Worm (Caenorhabditis elegans) whole organism, late embryonic: Measurements from ENCODE around the gene C26D10.3.

ENCODE experiments used
- C38D4.7 ChIP-seq: fragments of 200-800 bp; sonication (Bioruptor generic); optimal IDR thresholded peaks from 2 replicates; lab custom pipeline; 2018; ENCODE audit warnings: mild to moderate bottlenecking, missing genetic modification characterization, moderate library complexity, missing compliant biosample characterization
- T23F11.4 ChIP-seq: fragments of 200-800 bp; sonication (Bioruptor generic); optimal IDR thresholded peaks from 2 replicates; lab custom pipeline; 2018; ENCODE audit warnings: mild to moderate bottlenecking, missing genetic modification characterization, missing compliant biosample characterization
- Y22D7AL.16 ChIP-seq: sonication (generic microtip); optimal IDR thresholded peaks from 2 replicates; lab custom pipeline; 2016; ENCODE audit warnings: missing genetic modification characterization, missing compliant biosample characterization
- ahr-1 ChIP-seq: sonication (generic microtip); optimal IDR thresholded peaks from 2 replicates; lab custom pipeline; 2016; ENCODE audit warnings: missing genetic modification characterization, missing compliant biosample characterization
- ama-1 ChIP-seq: fragments of 150-350 bp; optimal IDR thresholded peaks from 2 replicates; lab custom pipeline; 2014
- ceh-14 ChIP-seq: sonication (generic microtip); optimal IDR thresholded peaks from 2 replicates; lab custom pipeline; 2016; ENCODE audit warnings: missing genotype, missing genetic modification characterization, missing compliant biosample characterization
- ceh-18 ChIP-seq: sonication (generic microtip); optimal IDR thresholded peaks from 2 replicates; lab custom pipeline; 2016; ENCODE audit warnings: missing genetic modification characterization, missing compliant biosample characterization
- ceh-2 ChIP-seq: sonication (generic microtip); optimal IDR thresholded peaks from 2 replicates; lab custom pipeline; 2016; ENCODE audit warnings: missing genotype, missing genetic modification characterization, missing compliant biosample characterization
- ceh-22 ChIP-seq: sonication (generic microtip); optimal IDR thresholded peaks from 2 replicates; lab custom pipeline; 2017; ENCODE audit warnings: missing biosample characterization, missing genetic modification characterization
- ceh-30 ChIP-seq: fragments of 150-350 bp; optimal IDR thresholded peaks from 2 replicates; lab custom pipeline; 2014; ENCODE audit warnings: missing biosample characterization, missing genetic modification characterization
- ceh-31 ChIP-seq: sonication (generic microtip); optimal IDR thresholded peaks from 2 replicates; lab custom pipeline; 2016; ENCODE audit warnings: missing genetic modification characterization, missing compliant biosample characterization
- ceh-34 ChIP-seq: sonication (generic microtip); optimal IDR thresholded peaks from 2 replicates; lab custom pipeline; 2016; ENCODE audit warnings: mild to moderate bottlenecking, missing genetic modification characterization, missing compliant biosample characterization
- ceh-45 ChIP-seq: fragments of 200-800 bp; sonication (Bioruptor generic); IDR thresholded peaks from 2 replicates; pipeline ENCODE4 v1.3.6; 2022; ENCODE audit warnings: missing genetic modification reagents, missing genetic modification characterization, missing compliant biosample characterization
- ceh-48 ChIP-seq: sonication (generic microtip); optimal IDR thresholded peaks from 2 replicates; lab custom pipeline; 2016; ENCODE audit warnings: missing genetic modification characterization, inconsistent platforms, missing compliant biosample characterization
- ceh-6 ChIP-seq: fragments of 200-800 bp; sonication (Bioruptor generic); optimal IDR thresholded peaks from 2 replicates; lab custom pipeline; 2018; ENCODE audit warnings: mild to moderate bottlenecking, missing genetic modification characterization, missing compliant biosample characterization
- dmd-4 ChIP-seq: sonication (generic microtip); optimal IDR thresholded peaks from 2 replicates; lab custom pipeline; 2016; ENCODE audit warnings: borderline replicate concordance, missing genetic modification characterization, missing compliant biosample characterization
- dve-1 ChIP-seq: sonication (generic microtip); optimal IDR thresholded peaks from 2 replicates; lab custom pipeline; 2017; ENCODE audit warnings: antibody characterized with exemption, mild to moderate bottlenecking, missing genetic modification characterization, missing compliant biosample characterization
- elt-2 ChIP-seq: sonication (generic microtip); optimal IDR thresholded peaks from 2 replicates; lab custom pipeline; 2016; ENCODE audit warnings: missing genetic modification reagents, missing genetic modification characterization, missing compliant biosample characterization
- elt-4 ChIP-seq: sonication (generic microtip); optimal IDR thresholded peaks from 2 replicates; lab custom pipeline; 2016; ENCODE audit warnings: missing genetic modification characterization, missing compliant biosample characterization
- ets-4 ChIP-seq: sonication (generic microtip); optimal IDR thresholded peaks from 2 replicates; lab custom pipeline; 2016; ENCODE audit warnings: missing genetic modification characterization, missing compliant biosample characterization
- eyg-1 ChIP-seq: sonication (generic microtip); optimal IDR thresholded peaks from 2 replicates; lab custom pipeline; 2016; ENCODE audit warnings: missing genotype, missing genetic modification characterization, missing compliant biosample characterization
- fax-1 ChIP-seq: sonication (generic microtip); optimal IDR thresholded peaks from 2 replicates; lab custom pipeline; 2016; ENCODE audit warnings: missing genotype, missing genetic modification characterization, missing compliant biosample characterization
- fkh-10 ChIP-seq: fragments of 150-350 bp; optimal IDR thresholded peaks from 2 replicates; lab custom pipeline; 2014; ENCODE audit warnings: missing biosample characterization, missing genetic modification reagents, missing genetic modification characterization
- gmeb-2 ChIP-seq: sonication (generic microtip); optimal IDR thresholded peaks from 2 replicates; lab custom pipeline; 2016; ENCODE audit warnings: missing genetic modification characterization, inconsistent platforms, missing compliant biosample characterization
- hlh-15 ChIP-seq: sonication (generic microtip); optimal IDR thresholded peaks from 2 replicates; lab custom pipeline; 2016; ENCODE audit warnings: missing genetic modification characterization, missing compliant biosample characterization
- hlh-6 ChIP-seq: sonication (generic microtip); optimal IDR thresholded peaks from 2 replicates; lab custom pipeline; 2016; ENCODE audit warnings: missing genotype, missing genetic modification characterization, missing compliant biosample characterization
- hlh-8 ChIP-seq: sonication (generic microtip); optimal IDR thresholded peaks from 2 replicates; lab custom pipeline; 2016; ENCODE audit warnings: missing genotype, missing genetic modification characterization, missing compliant biosample characterization
- lin-11 ChIP-seq: fragments of 200-800 bp; sonication (Bioruptor generic); optimal IDR thresholded peaks from 2 replicates; lab custom pipeline; 2018; ENCODE audit warnings: mild to moderate bottlenecking, missing genetic modification characterization, missing compliant biosample characterization
- madf-2 ChIP-seq: sonication (generic microtip); optimal IDR thresholded peaks from 2 replicates; lab custom pipeline; 2017; ENCODE audit warnings: missing genetic modification characterization, missing compliant biosample characterization
- mec-3 ChIP-seq: sonication (generic microtip); optimal IDR thresholded peaks from 2 replicates; lab custom pipeline; 2016; ENCODE audit warnings: borderline replicate concordance, missing genetic modification characterization, missing compliant biosample characterization
- nfya-1 ChIP-seq: sonication (generic microtip); optimal IDR thresholded peaks from 2 replicates; lab custom pipeline; 2017; ENCODE audit warnings: missing genetic modification characterization, mild to moderate bottlenecking, missing compliant biosample characterization, antibody characterized with exemption, moderate library complexity
- nhr-11 ChIP-seq: fragments of 150-350 bp; optimal IDR thresholded peaks from 2 replicates; lab custom pipeline; 2014; ENCODE audit warnings: missing biosample characterization, missing genetic modification characterization
- nhr-232 ChIP-seq: sonication (generic microtip); optimal IDR thresholded peaks from 2 replicates; lab custom pipeline; 2016; ENCODE audit warnings: missing genetic modification characterization, missing compliant biosample characterization
- npax-4 ChIP-seq: sonication (generic microtip); optimal IDR thresholded peaks from 2 replicates; lab custom pipeline; 2016; ENCODE audit warnings: missing genetic modification characterization, missing compliant biosample characterization
- odd-2 ChIP-seq: sonication (generic microtip); optimal IDR thresholded peaks from 2 replicates; lab custom pipeline; 2017; ENCODE audit warnings: antibody characterized with exemption, mild to moderate bottlenecking, missing genetic modification characterization, missing compliant biosample characterization
- pag-3 ChIP-seq: sonication (generic microtip); optimal IDR thresholded peaks from 2 replicates; lab custom pipeline; 2016; ENCODE audit warnings: missing compliant biosample characterization, missing genetic modification characterization, borderline replicate concordance
- pat-9 ChIP-seq: fragments of 200-800 bp; sonication (Bioruptor generic); optimal IDR thresholded peaks from 2 replicates; lab custom pipeline; 2018; ENCODE audit warnings: mild to moderate bottlenecking, missing genetic modification characterization, moderate library complexity, missing compliant biosample characterization
- pax-1 ChIP-seq: fragments of 150-350 bp; optimal IDR thresholded peaks from 2 replicates; lab custom pipeline; 2014; ENCODE audit warnings: missing biosample characterization, missing genetic modification characterization
- pha-2 ChIP-seq: sonication (generic microtip); optimal IDR thresholded peaks from 2 replicates; lab custom pipeline; 2017; ENCODE audit warnings: mild to moderate bottlenecking, missing genetic modification characterization, missing compliant biosample characterization
- pqm-1 ChIP-seq: sonication (generic microtip); optimal IDR thresholded peaks from 2 replicates; lab custom pipeline; 2016; ENCODE audit warnings: missing genetic modification characterization, missing compliant biosample characterization
- pros-1 ChIP-seq: fragments of 150-350 bp; optimal IDR thresholded peaks from 2 replicates; lab custom pipeline; 2014; ENCODE audit warnings: missing biosample characterization, missing genetic modification reagents, missing genetic modification characterization
- ref-2 ChIP-seq: sonication (generic microtip); optimal IDR thresholded peaks from 2 replicates; lab custom pipeline; 2016; ENCODE audit warnings: missing genetic modification characterization, missing compliant biosample characterization
- rnt-1 ChIP-seq: sonication (generic microtip); optimal IDR thresholded peaks from 2 replicates; lab custom pipeline; 2016; ENCODE audit warnings: missing genetic modification characterization, missing compliant biosample characterization
- sdc-2 ChIP-seq: sonication (generic microtip); optimal IDR thresholded peaks from 2 replicates; lab custom pipeline; 2016; ENCODE audit warnings: missing genotype, missing genetic modification characterization, missing compliant biosample characterization
- sox-2 ChIP-seq: fragments of 200-800 bp; sonication (Bioruptor generic); IDR thresholded peaks from 2 replicates; pipeline ENCODE4 v1.3.6; 2022; ENCODE audit warnings: missing genetic modification reagents, missing genetic modification characterization, missing compliant biosample characterization
- sox-4 ChIP-seq: sonication (generic microtip); optimal IDR thresholded peaks from 2 replicates; lab custom pipeline; 2017; ENCODE audit warnings: mild to moderate bottlenecking, missing genetic modification characterization, inconsistent platforms, missing compliant biosample characterization
- syd-9 ChIP-seq: sonication (generic microtip); optimal IDR thresholded peaks from 2 replicates; lab custom pipeline; 2016; ENCODE audit warnings: mild to moderate bottlenecking, missing genetic modification characterization, moderate library complexity, missing compliant biosample characterization
- tbx-2 ChIP-seq: sonication (generic microtip); optimal IDR thresholded peaks from 2 replicates; lab custom pipeline; 2016; ENCODE audit warnings: missing genetic modification characterization, missing compliant biosample characterization
- ttx-3 ChIP-seq: sonication (generic microtip); optimal IDR thresholded peaks from 2 replicates; lab custom pipeline; 2016; ENCODE audit warnings: missing genetic modification reagents, missing genetic modification characterization, missing compliant biosample characterization
- unc-3 ChIP-seq, 2 experiments: fragments of 200-800 bp in 1 of 2; sonication (Bioruptor generic) in 1 of 2; sonication (generic microtip) in 1 of 2; conservative IDR thresholded peaks in 1 of 2; optimal IDR thresholded peaks in 1 of 2; 2 replicates each; pipeline versions ENCODE4 v1.3.6 to Lab custom; 2016 to 2022; ENCODE audit warnings: missing compliant biosample characterization in 2 of 2, missing genetic modification characterization in 2 of 2, missing genetic modification reagents in 1 of 2
- unc-42 ChIP-seq: sonication (generic microtip); optimal IDR thresholded peaks from 2 replicates; lab custom pipeline; 2016; ENCODE audit warnings: missing genotype, missing genetic modification characterization, missing compliant biosample characterization
- unc-86 ChIP-seq: sonication (generic microtip); optimal IDR thresholded peaks from 2 replicates; lab custom pipeline; 2016; ENCODE audit warnings: missing genetic modification characterization, missing compliant biosample characterization
- zip-5 ChIP-seq: sonication (generic microtip); optimal IDR thresholded peaks from 2 replicates; lab custom pipeline; 2016; ENCODE audit warnings: missing genetic modification characterization, missing compliant biosample characterization
- ztf-16 ChIP-seq: sonication (generic microtip); optimal IDR thresholded peaks from 2 replicates; lab custom pipeline; 2017; ENCODE audit warnings: missing genetic modification characterization, missing compliant biosample characterization

C26D10.3 gene

ce11 chrII:8328820-8329339 lies 3.7 kb downstream of the C26D10.3 start, which contains the start of gene hel-1:
Gene hel-1 (minus strand): TSS chrII:8328870.
- no peak for TF ChIP-seq nhr-232 (tag; lab: Kevin White, UChicago)
- TF ChIP-seq gmeb-2: no peak
- TF ChIP-seq odd-2 (tag; lab: Kevin White, UChicago): no peak
- no peak for TF ChIP-seq pag-3
- peak; percentile 51 for TF ChIP-seq dve-1 (tag; lab: Kevin White, UChicago)
- peak; percentile 88 for TF ChIP-seq unc-42 (tag; lab: Kevin White, UChicago)
- peak; percentile 10 for TF ChIP-seq ztf-16
- peak; percentile 29 for TF ChIP-seq ets-4
- TF ChIP-seq hlh-15 (tag; lab: Kevin White, UChicago): no peak
- peak; percentile 90 for TF ChIP-seq ceh-18 (tag; lab: Kevin White, UChicago)
- TF ChIP-seq unc-86 (tag; lab: Kevin White, UChicago): no peak
- peak; percentile 39 for TF ChIP-seq hlh-8 (tag; lab: Kevin White, UChicago)
- TF ChIP-seq T23F11.4 (GFP tag; lab: Kevin White, UChicago): peak; percentile 16
- TF ChIP-seq ahr-1 (tag; lab: Kevin White, UChicago): no peak
- TF ChIP-seq tbx-2: peak; percentile 75
- no peak for TF ChIP-seq pat-9
- no peak for TF ChIP-seq pax-1 (tag; lab: Kevin White, UChicago)
- no peak for TF ChIP-seq Y22D7AL.16 (tag; lab: Kevin White, UChicago)
- no peak for TF ChIP-seq zip-5 (tag; lab: Kevin White, UChicago)
- no peak for TF ChIP-seq ceh-22 (tag; lab: Kevin White, UChicago)
- no peak for TF ChIP-seq sox-2 (GFP tag; lab: Robert Waterston, UW)
- TF ChIP-seq elt-4 (tag; lab: Kevin White, UChicago): no peak
- TF ChIP-seq pqm-1 (tag; lab: Kevin White, UChicago): no peak
- no peak for TF ChIP-seq ceh-45
- no peak for TF ChIP-seq nhr-11 (tag; lab: Kevin White, UChicago)
- TF ChIP-seq ceh-31 (tag; lab: Kevin White, UChicago): peak; percentile 90
- no peak for TF ChIP-seq npax-4 (tag; lab: Kevin White, UChicago)
- TF ChIP-seq ceh-2: peak; percentile 56
- no peak for TF ChIP-seq fkh-10 (GFP tag; lab: Kevin White, UChicago)
- peak; percentile 89 for TF ChIP-seq rnt-1 (tag; lab: Kevin White, UChicago)
- peak; percentile 47 for TF ChIP-seq sdc-2 (tag; lab: Kevin White, UChicago)
- TF ChIP-seq eyg-1 (tag; lab: Kevin White, UChicago): no peak
- no peak for TF ChIP-seq dmd-4 (tag; lab: Kevin White, UChicago)
- no peak for TF ChIP-seq fax-1 (tag; lab: Kevin White, UChicago)
- TF ChIP-seq ceh-6 (GFP tag; lab: Kevin White, UChicago): peak; percentile 15
- TF ChIP-seq elt-2 (tag; lab: Kevin White, UChicago): no peak
- TF ChIP-seq nfya-1 (tag; lab: Kevin White, UChicago): peak; percentile 68
- TF ChIP-seq pros-1 (tag; lab: Kevin White, UChicago): no peak
- TF ChIP-seq ceh-48: no peak
- peak; percentile 39 for TF ChIP-seq pha-2 (tag; lab: Kevin White, UChicago)
- no peak for TF ChIP-seq ceh-14
- TF ChIP-seq ceh-30 (tag; lab: Kevin White, UChicago): peak; percentile 25
- no peak for TF ChIP-seq hlh-6 (tag; lab: Kevin White, UChicago)
- TF ChIP-seq mec-3 (tag; lab: Kevin White, UChicago): no peak
- TF ChIP-seq syd-9 (tag; lab: Kevin White, UChicago): no peak
- peak; percentile 71 for TF ChIP-seq ref-2
- peak; percentile 71 for TF ChIP-seq ceh-34 (tag; lab: Kevin White, UChicago)
- no peak for TF ChIP-seq lin-11
- TF ChIP-seq sox-4 (tag; lab: Kevin White, UChicago): no peak
- TF ChIP-seq unc-3 (GFP tag; conservative IDR thresholded peaks at IDR 0.05; lab: Robert Waterston, UW): no peak
- TF ChIP-seq unc-3 (tag; optimal IDR thresholded peaks at IDR 0.05; lab: Kevin White, UChicago): no peak
- TF ChIP-seq ama-1 (lab: Kevin White, UChicago): no peak
- TF ChIP-seq C38D4.7: no peak
- no peak for TF ChIP-seq ttx-3 (tag; lab: Kevin White, UChicago)
- peak; percentile 30 for TF ChIP-seq madf-2 (tag; lab: Kevin White, UChicago)
